Fruit fly (Drosophila melanogaster) whole organism, embryonic: ENCODE results near the gene CG6000.
A peak's percentile ranks its signal among the peaks of the same experiment; 100 is the strongest.

Experiments used
- Awh ChIP-seq: fragments of 200-800 bp; sonication (Bioruptor generic); IDR thresholded peaks from 2 replicates; pipeline ENCODE4, ENCODE4 v1.3.6; 2022; ENCODE audit warnings: missing biosample characterization, missing genetic modification characterization
- C15 ChIP-seq: fragments of 200-800 bp; sonication (Bioruptor generic); IDR thresholded peaks from 3 replicates; pipeline ENCODE4 v1.3.6; 2022; ENCODE audit warnings: missing biosample characterization, missing genetic modification characterization
- CG11723 ChIP-seq: fragments of 200-800 bp; sonication (Bioruptor generic); optimal IDR thresholded peaks from 2 replicates; lab custom pipeline; 2017; ENCODE audit warnings: missing biosample characterization, mild to moderate bottlenecking, missing genetic modification characterization
- CG12104 ChIP-seq: fragments of 200-800 bp; sonication (Bioruptor generic); optimal IDR thresholded peaks from 3 replicates; lab custom pipeline; 2016; ENCODE audit warnings: missing biosample characterization, missing genetic modification characterization
- CG12155 ChIP-seq: fragments of 200-800 bp; sonication (Bioruptor generic); optimal IDR thresholded peaks from 3 replicates; lab custom pipeline; 2016; ENCODE audit warnings: missing biosample characterization, missing genetic modification characterization
- CG12942 ChIP-seq: fragments of 200-800 bp; sonication (Bioruptor generic); optimal IDR thresholded peaks from 3 replicates; lab custom pipeline; 2016; ENCODE audit warnings: missing biosample characterization, missing genetic modification characterization
- CG15011 ChIP-seq: fragments of 200-800 bp; sonication (Bioruptor generic); optimal IDR thresholded peaks from 3 replicates; lab custom pipeline; 2018; ENCODE audit warnings: missing biosample characterization, mild to moderate bottlenecking, missing genetic modification characterization
- CG15479 ChIP-seq: fragments of 200-800 bp; sonication (Bioruptor generic); optimal IDR thresholded peaks from 3 replicates; lab custom pipeline; 2019; ENCODE audit warnings: missing biosample characterization, mild to moderate bottlenecking, missing genetic modification characterization, moderate library complexity
- CG15696 ChIP-seq: fragments of 200-800 bp; sonication (Bioruptor generic); optimal IDR thresholded peaks from 2 replicates; lab custom pipeline; 2019; ENCODE audit warnings: missing biosample characterization, mild to moderate bottlenecking, missing genetic modification characterization, moderate library complexity
- CG1602 ChIP-seq: fragments of 200-800 bp; sonication (Bioruptor generic); optimal IDR thresholded peaks from 3 replicates; lab custom pipeline; 2016; ENCODE audit warnings: missing biosample characterization, missing genetic modification characterization
- CG16779 ChIP-seq: fragments of 200-800 bp; sonication (Bioruptor generic); IDR thresholded peaks from 2 replicates; pipeline ENCODE4 v1.3.6; 2022; ENCODE audit warnings: missing biosample characterization, missing genetic modification characterization
- CG1792 ChIP-seq: fragments of 200-800 bp; sonication (Bioruptor generic); optimal IDR thresholded peaks from 2 replicates; lab custom pipeline; 2016; ENCODE audit warnings: missing biosample characterization, missing genetic modification characterization
- CG18262 ChIP-seq: fragments of 200-800 bp; optimal IDR thresholded peaks from 3 replicates; lab custom pipeline; 2019; ENCODE audit warnings: missing biosample characterization, mild to moderate bottlenecking, missing genetic modification characterization, moderate library complexity
- CG2678 ChIP-seq: fragments of 200-800 bp; sonication (Bioruptor generic); optimal IDR thresholded peaks from 3 replicates; lab custom pipeline; 2019; ENCODE audit warnings: missing biosample characterization, mild to moderate bottlenecking, missing genetic modification characterization, moderate library complexity
- CG3065 ChIP-seq: fragments of 200-800 bp; sonication (Bioruptor generic); optimal IDR thresholded peaks from 2 replicates; lab custom pipeline; 2016; ENCODE audit warnings: missing biosample characterization, missing genetic modification characterization
- CG32532 ChIP-seq: fragments of 200-800 bp; sonication (Bioruptor generic); IDR thresholded peaks from 2 replicates; pipeline ENCODE4 v1.3.6; 2022; ENCODE audit warnings: missing biosample characterization, missing genetic modification characterization
- CG33557 ChIP-seq: fragments of 200-800 bp; sonication (Bioruptor generic); optimal IDR thresholded peaks from 2 replicates; lab custom pipeline; 2019; ENCODE audit warnings: missing biosample characterization, mild to moderate bottlenecking, missing genetic modification characterization, moderate library complexity
- CG4730 ChIP-seq: fragments of 200-800 bp; sonication (Bioruptor generic); IDR thresholded peaks from 2 replicates; pipeline ENCODE4 v1.3.6; 2022; ENCODE audit warnings: missing biosample characterization, missing genetic modification characterization
- CG4854 ChIP-seq: fragments of 200-800 bp; sonication (Bioruptor generic); optimal IDR thresholded peaks from 2 replicates; lab custom pipeline; 2016; ENCODE audit warnings: missing biosample characterization, missing genetic modification characterization, inconsistent platforms
- CG5245 ChIP-seq: fragments of 200-800 bp; sonication (Bioruptor generic); optimal IDR thresholded peaks from 3 replicates; lab custom pipeline; 2016; ENCODE audit warnings: missing biosample characterization, missing genetic modification characterization
- CG7372 ChIP-seq: fragments of 200-800 bp; sonication (Bioruptor generic); IDR thresholded peaks from 2 replicates; pipeline ENCODE4 v1.3.6; 2022; ENCODE audit warnings: missing biosample characterization, missing genetic modification characterization
- CG7786 ChIP-seq: fragments of 200-800 bp; sonication (Bioruptor generic); optimal IDR thresholded peaks from 2 replicates; lab custom pipeline; 2016; ENCODE audit warnings: missing biosample characterization, missing genetic modification characterization
- CG8359 ChIP-seq: fragments of 200-800 bp; sonication (Bioruptor generic); optimal IDR thresholded peaks from 2 replicates; lab custom pipeline; 2017; ENCODE audit warnings: missing biosample characterization, mild to moderate bottlenecking, missing genetic modification characterization, borderline replicate concordance
- CG9817 ChIP-seq: fragments of 200-800 bp; sonication (Bioruptor generic); optimal IDR thresholded peaks from 2 replicates; lab custom pipeline; 2018; ENCODE audit warnings: missing biosample characterization, mild to moderate bottlenecking, missing genetic modification characterization, moderate library complexity
- D ChIP-seq, 2 experiments: fragments of 200-800 bp in 1 of 2; fragments of >200 bp in 1 of 2; sonication (Bioruptor generic) in 1 of 2; optimal IDR thresholded peaks; 2 replicates in 1 of 2; 3 replicates in 1 of 2; lab custom pipeline; 2017; ENCODE audit warnings: mild to moderate bottlenecking in 1 of 2, missing biosample characterization in 1 of 2, missing genetic modification characterization in 1 of 2, missing genetic modification reagents in 1 of 2
- Dek ChIP-seq: fragments of 200-800 bp; sonication (Bioruptor generic); optimal IDR thresholded peaks from 3 replicates; lab custom pipeline; 2019; ENCODE audit warnings: missing biosample characterization, mild to moderate bottlenecking, missing genetic modification characterization, moderate library complexity
- Elba2 ChIP-seq: fragments of 200-800 bp; sonication (Bioruptor generic); optimal IDR thresholded peaks from 3 replicates; lab custom pipeline; 2016; ENCODE audit warnings: missing biosample characterization, missing genetic modification characterization
- HLH3B ChIP-seq: fragments of 200-800 bp; sonication (Bioruptor generic); IDR thresholded peaks from 2 replicates; pipeline ENCODE4 v1.3.6; 2022; ENCODE audit warnings: missing biosample characterization, missing genetic modification characterization
- Hr51 ChIP-seq, 2 experiments: fragments of 200-800 bp; sonication (Bioruptor generic); optimal IDR thresholded peaks; 2 replicates in 1 of 2; 3 replicates in 1 of 2; lab custom pipeline; 2016 to 2018; ENCODE audit warnings: missing biosample characterization in 2 of 2, missing genetic modification characterization in 2 of 2, mild to moderate bottlenecking in 1 of 2, moderate library complexity in 1 of 2
- Side ChIP-seq: fragments of 200-800 bp; sonication (Bioruptor generic); optimal IDR thresholded peaks from 2 replicates; lab custom pipeline; 2016; ENCODE audit warnings: missing biosample characterization, missing genetic modification characterization
- Vsx1 ChIP-seq: fragments of 200-800 bp; sonication (Bioruptor generic); optimal IDR thresholded peaks from 2 replicates; lab custom pipeline; 2017; ENCODE audit warnings: missing biosample characterization, mild to moderate bottlenecking, missing genetic modification characterization, missing genetic modification reagents
- caup ChIP-seq: fragments of 200-800 bp; sonication (Bioruptor generic); optimal IDR thresholded peaks from 3 replicates; lab custom pipeline; 2017; ENCODE audit warnings: missing biosample characterization, mild to moderate bottlenecking, missing genetic modification characterization, moderate library complexity; ENCODE audit not compliant: severe bottlenecking
- cwo ChIP-seq: fragments of 200-800 bp; sonication (Bioruptor generic); optimal IDR thresholded peaks from 3 replicates; lab custom pipeline; 2017; ENCODE audit warnings: missing biosample characterization, missing genetic modification characterization, mild to moderate bottlenecking, moderate library complexity, missing genetic modification reagents
- fd102C ChIP-seq: fragments of 200-800 bp; sonication (Bioruptor generic); optimal IDR thresholded peaks from 2 replicates; lab custom pipeline; 2018; ENCODE audit warnings: missing biosample characterization, mild to moderate bottlenecking, missing genetic modification characterization, moderate library complexity
- gsb-n ChIP-seq: fragments of 200-800 bp; sonication (Bioruptor generic); optimal IDR thresholded peaks from 3 replicates; lab custom pipeline; 2018; ENCODE audit warnings: missing biosample characterization, mild to moderate bottlenecking, missing genetic modification characterization
- gt ChIP-seq: fragments of 200-800 bp; sonication (Bioruptor generic); IDR thresholded peaks from 2 replicates; pipeline ENCODE4 v1.3.6; 2022; ENCODE audit warnings: missing biosample characterization, missing genetic modification characterization
- jumu ChIP-seq: fragments of 200-800 bp; sonication (Bioruptor generic); optimal IDR thresholded peaks from 3 replicates; lab custom pipeline; 2016; ENCODE audit warnings: missing biosample characterization, missing genetic modification characterization
- lbe ChIP-seq: fragments of 200-800 bp; sonication (Bioruptor generic); optimal IDR thresholded peaks from 2 replicates; lab custom pipeline; 2016; ENCODE audit warnings: missing biosample characterization, mild to moderate bottlenecking, missing genetic modification characterization
- nerfin-1 ChIP-seq: fragments of 200-800 bp; sonication (Bioruptor generic); optimal IDR thresholded peaks from 3 replicates; lab custom pipeline; 2019; ENCODE audit warnings: missing biosample characterization, mild to moderate bottlenecking, missing genetic modification characterization, moderate library complexity
- oc ChIP-seq: fragments of 200-800 bp; sonication (Bioruptor generic); optimal IDR thresholded peaks from 2 replicates; lab custom pipeline; 2018; ENCODE audit warnings: missing biosample characterization, mild to moderate bottlenecking, missing genetic modification characterization, moderate library complexity
- pfk ChIP-seq: fragments of 200-800 bp; sonication (Bioruptor generic); optimal IDR thresholded peaks from 2 replicates; lab custom pipeline; 2018; ENCODE audit warnings: missing biosample characterization, mild to moderate bottlenecking, missing genetic modification characterization, moderate library complexity
- pzg ChIP-seq: fragments of 200-800 bp; sonication (Bioruptor generic); optimal IDR thresholded peaks from 3 replicates; lab custom pipeline; 2018; ENCODE audit warnings: missing biosample characterization, mild to moderate bottlenecking, missing genetic modification characterization, moderate library complexity
- sd ChIP-seq: fragments of 200-800 bp; sonication (Bioruptor generic); optimal IDR thresholded peaks from 3 replicates; lab custom pipeline; 2018; ENCODE audit warnings: missing biosample characterization, mild to moderate bottlenecking, missing genetic modification characterization, moderate library complexity
- sisA ChIP-seq: fragments of 200-800 bp; sonication (Bioruptor generic); IDR thresholded peaks from 2 replicates; pipeline ENCODE4 v1.3.6; 2022; ENCODE audit warnings: missing biosample characterization, missing genetic modification characterization
- toy ChIP-seq: fragments of 200-800 bp; sonication (Bioruptor generic); IDR thresholded peaks from 2 replicates; pipeline ENCODE4 v1.3.6; 2022; ENCODE audit warnings: missing biosample characterization, missing genetic modification characterization
- ttk ChIP-seq: fragments of 200-800 bp; sonication (Bioruptor generic); IDR thresholded peaks from 2 replicates; pipeline ENCODE4 v2.1.2; 2022; ENCODE audit warnings: missing biosample characterization, missing genetic modification characterization
- vfl ChIP-seq: fragments of 200-800 bp; sonication (Bioruptor generic); optimal IDR thresholded peaks from 2 replicates; lab custom pipeline; 2016; ENCODE audit warnings: missing biosample characterization, missing genetic modification characterization
- vvl ChIP-seq: fragments of 200-800 bp; sonication (Bioruptor generic); IDR thresholded peaks from 2 replicates; pipeline ENCODE4 v1.3.6; 2022; ENCODE audit warnings: missing biosample characterization, missing genetic modification characterization
- z ChIP-seq: fragments of 200-800 bp; sonication (Bioruptor generic); IDR thresholded peaks from 3 replicates; pipeline ENCODE4 v1.3.6; 2022; ENCODE audit warnings: missing biosample characterization, missing genetic modification characterization

Gene CG6000

DNA sequence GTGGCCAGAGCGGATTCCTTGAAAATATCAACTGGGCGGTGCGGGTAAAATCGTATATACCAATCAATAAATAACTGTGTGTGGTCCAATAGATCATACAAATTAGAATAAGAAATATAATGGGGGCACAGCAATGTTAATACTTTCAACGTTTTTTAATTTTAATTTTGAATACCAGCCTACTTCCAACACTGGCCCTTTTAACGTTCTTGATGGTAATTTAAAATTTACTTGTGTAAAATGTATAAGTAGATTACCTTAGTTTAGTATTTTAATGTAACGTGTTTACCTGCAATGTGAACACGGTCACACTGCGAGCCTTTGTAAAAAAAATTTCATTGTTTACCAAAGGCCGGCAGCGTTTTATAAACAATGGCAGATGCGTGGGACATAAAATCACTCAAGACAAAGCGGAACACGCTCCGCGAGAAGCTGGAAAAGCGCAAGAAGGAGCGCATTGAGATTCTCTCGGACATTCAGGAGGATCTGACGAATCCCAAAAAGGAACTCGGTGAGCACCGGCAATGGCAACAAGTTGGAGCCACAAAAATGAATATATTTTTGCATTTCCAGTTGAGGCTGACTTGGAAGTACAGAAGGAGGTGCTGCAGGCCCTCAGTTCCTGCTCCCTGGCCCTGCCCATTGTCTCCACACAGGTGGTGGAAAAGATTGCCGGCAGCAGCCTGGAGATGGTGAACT is 22.2 kb upstream of the CG6000 start, which contains the start of the genes KrT95D and Mettl3 (continued):
- TF ChIP-seq vfl (GFP tag; lab: Kevin White, UChicago), result no peak
- TF ChIP-seq CG4854 (GFP tag; lab: Kevin White, UChicago), result no peak
- TF ChIP-seq sd, result peak; percentile 34
- no peak for TF ChIP-seq Side (GFP tag; lab: Kevin White, UChicago)
- TF ChIP-seq CG18262 (tag; lab: Kevin White, UChicago), result no peak
- TF ChIP-seq CG1602 (GFP tag; lab: Kevin White, UChicago), result no peak
- peak; percentile 6 for TF ChIP-seq CG1792 (GFP tag; lab: Kevin White, UChicago)
- no peak for TF ChIP-seq sisA (GFP tag; lab: Robert Waterston, UW)
- no peak for TF ChIP-seq cwo (GFP tag; lab: Kevin White, UChicago)
- TF ChIP-seq CG12942, result no peak
- TF ChIP-seq D (optimal IDR thresholded peaks at IDR 0.05; lab: Kevin White, UChicago), result no peak
- peak; percentile 35 for TF ChIP-seq D (GFP tag; optimal IDR thresholded peaks at IDR 0.05; lab: Kevin White, UChicago)
- TF ChIP-seq CG12155 (GFP tag; lab: Kevin White, UChicago), result no peak
- TF ChIP-seq C15 (GFP tag; lab: Robert Waterston, UW), result no peak
- TF ChIP-seq Awh, result no peak
- no peak for TF ChIP-seq oc (tag; lab: Kevin White, UChicago)
- TF ChIP-seq CG16779 (GFP tag; lab: Robert Waterston, UW), result no peak
- TF ChIP-seq vvl (GFP tag; lab: Robert Waterston, UW), result peak; percentile 42; the same call in 1 of the 2 replicates
- no peak for TF ChIP-seq HLH3B (GFP tag; lab: Robert Waterston, UW)
- TF ChIP-seq Vsx1 (GFP tag; lab: Kevin White, UChicago), result no peak
- peak; percentile 8 for TF ChIP-seq CG15696 (tag; lab: Kevin White, UChicago)
- TF ChIP-seq CG15479 (GFP tag; lab: Kevin White, UChicago), result no peak
- no peak for TF ChIP-seq ttk (GFP tag; lab: Robert Waterston, UW)
- TF ChIP-seq jumu, result no peak
- TF ChIP-seq CG4730, result no peak
- TF ChIP-seq toy (GFP tag; lab: Robert Waterston, UW), result no peak
- peak; percentile 7 for TF ChIP-seq CG3065 (GFP tag; lab: Kevin White, UChicago)
- TF ChIP-seq Hr51 (GFP tag; optimal IDR thresholded peaks at IDR 0.05; lab: Kevin White, UChicago), result no peak
- no peak for TF ChIP-seq CG8359
- TF ChIP-seq CG7786 (GFP tag; lab: Kevin White, UChicago), result no peak
- no peak for TF ChIP-seq gt (GFP tag; lab: Robert Waterston, UW)
- TF ChIP-seq CG5245 (GFP tag; lab: Kevin White, UChicago), result no peak
- peak; percentile 80 for TF ChIP-seq pzg (GFP tag; lab: Kevin White, UChicago)
- no peak for TF ChIP-seq CG7372 (GFP tag; lab: Robert Waterston, UW)
- no peak for TF ChIP-seq CG12104 (GFP tag; lab: Kevin White, UChicago)
- TF ChIP-seq CG11723, result no peak
- no peak for TF ChIP-seq nerfin-1 (tag; lab: Kevin White, UChicago)
- no peak for TF ChIP-seq caup (GFP tag; lab: Kevin White, UChicago)
- no peak for TF ChIP-seq CG32532
- no peak for TF ChIP-seq pfk
- no peak for TF ChIP-seq Elba2 (GFP tag; lab: Kevin White, UChicago)
- TF ChIP-seq Dek (tag; lab: Kevin White, UChicago), result no peak
- no peak for TF ChIP-seq CG9817 (tag; lab: Kevin White, UChicago)
- peak; percentile 63 for TF ChIP-seq lbe
- no peak for TF ChIP-seq CG33557 (GFP tag; lab: Kevin White, UChicago)
- no peak for TF ChIP-seq CG2678 (tag; lab: Kevin White, UChicago)
- no peak for TF ChIP-seq z
- TF ChIP-seq CG15011, result no peak
- no peak for TF ChIP-seq gsb-n (tag; lab: Kevin White, UChicago)
- TF ChIP-seq fd102C, result no peak
